Worm (Caenorhabditis elegans) whole organism, midembryonic: ENCODE data around the gene sec-24.1.

Experiments used
- T22C8.4 ChIP-seq: fragments of 200-800 bp; sonication (Bioruptor generic); IDR thresholded peaks from 2 replicates; pipeline ENCODE4 v1.3.6; 2022; ENCODE audit warnings: missing genetic modification characterization, missing compliant biosample characterization
- cog-1 ChIP-seq: sonication (generic microtip); optimal IDR thresholded peaks from 2 replicates; lab custom pipeline; 2016; ENCODE audit warnings: missing genetic modification characterization, missing compliant biosample characterization
- flt-1 ChIP-seq: fragments of 200-800 bp; sonication (Bioruptor generic); IDR thresholded peaks from 2 replicates; pipeline ENCODE4 v1.3.6; 2022; ENCODE audit warnings: missing genetic modification characterization, missing compliant biosample characterization
- klf-2 ChIP-seq: fragments of 200-800 bp; sonication (Bioruptor generic); conservative IDR thresholded peaks from 2 replicates; pipeline ENCODE4 v1.3.6; 2022; ENCODE audit warnings: missing genetic modification reagents, missing genetic modification characterization, missing compliant biosample characterization
- med-1 ChIP-seq: sonication (generic microtip); optimal IDR thresholded peaks from 2 replicates; lab custom pipeline; 2017; ENCODE audit warnings: missing genetic modification characterization, mild to moderate bottlenecking, missing compliant biosample characterization, antibody characterized with exemption, missing genetic modification reagents; ENCODE audit not compliant: insufficient read depth
- ref-1 ChIP-seq: fragments of 200-800 bp; sonication (Bioruptor generic); conservative IDR thresholded peaks from 2 replicates; pipeline ENCODE4 v1.3.6; 2022; ENCODE audit warnings: missing genetic modification reagents, missing genetic modification characterization, missing compliant biosample characterization
- tab-1 ChIP-seq: fragments of 200-800 bp; sonication (Bioruptor generic); IDR thresholded peaks from 2 replicates; pipeline ENCODE4 v1.3.6; 2022; ENCODE audit warnings: missing genetic modification characterization, missing compliant biosample characterization
- ztf-23 ChIP-seq: fragments of 200-800 bp; sonication (Bioruptor generic); IDR thresholded peaks from 2 replicates; pipeline ENCODE4 v1.3.6; 2022; ENCODE audit warnings: missing genetic modification reagents, missing genetic modification characterization, missing compliant biosample characterization
- ztf-29 ChIP-seq: fragments of 200-800 bp; sonication (Bioruptor generic); IDR thresholded peaks from 2 replicates; pipeline ENCODE4 v1.3.6; 2022; ENCODE audit warnings: missing genetic modification reagents, missing genetic modification characterization, missing compliant biosample characterization

The sec-24.1 gene

ce11 chrIV:11571374-11571839 is 5.4 kb upstream of the sec-24.1 start:
- no peak for TF ChIP-seq ztf-23
- no peak for TF ChIP-seq ref-1 (GFP tag; lab: Robert Waterston, UW)
- TF ChIP-seq ztf-29 (GFP tag; lab: Robert Waterston, UW) = no peak
- TF ChIP-seq cog-1 (tag; lab: Kevin White, UChicago) = no peak
- no peak for TF ChIP-seq klf-2 (GFP tag; lab: Robert Waterston, UW)
- no peak for TF ChIP-seq flt-1 (GFP tag; lab: Robert Waterston, UW)
- no peak for TF ChIP-seq tab-1 (GFP tag; lab: Robert Waterston, UW)
- TF ChIP-seq T22C8.4 (GFP tag; lab: Robert Waterston, UW) = no peak
- TF ChIP-seq med-1 (GFP tag; lab: Kevin White, UChicago) = no peak

- no peak for TF ChIP-seq med-1 (GFP tag; lab: Kevin White, UChicago)
- TF ChIP-seq cog-1 (tag; lab: Kevin White, UChicago) = no peak
- TF ChIP-seq tab-1 (GFP tag; lab: Robert Waterston, UW) = no peak
- TF ChIP-seq T22C8.4 (GFP tag; lab: Robert Waterston, UW) = no peak
- no peak for TF ChIP-seq ref-1 (GFP tag; lab: Robert Waterston, UW)
- TF ChIP-seq ztf-23 = no peak
- TF ChIP-seq flt-1 (GFP tag; lab: Robert Waterston, UW) = no peak
- no peak for TF ChIP-seq ztf-29 (GFP tag; lab: Robert Waterston, UW)
Observed at ce11 chrIV:11570200-11570599, 4.2 kb upstream of the sec-24.1 start, which contains the start of gene srgp-1. TSS of gene srgp-1 (plus strand) at chrIV:11570500.

ce11 chrIV:11569795-11570194 is 3.8 kb upstream of the sec-24.1 start:
- TF ChIP-seq flt-1 (GFP tag; lab: Robert Waterston, UW) (no peak), med-1 (GFP tag; lab: Kevin White, UChicago) (no peak), T22C8.4 (GFP tag; lab: Robert Waterston, UW) (no peak), tab-1 (GFP tag; lab: Robert Waterston, UW) (no peak), cog-1 (tag; lab: Kevin White, UChicago) (no peak)

- no peak for TF ChIP-seq med-1 (GFP tag; lab: Kevin White, UChicago)
- no peak for TF ChIP-seq cog-1 (tag; lab: Kevin White, UChicago)
- TF ChIP-seq T22C8.4 (GFP tag; lab: Robert Waterston, UW) = no peak
- TF ChIP-seq ztf-29 (GFP tag; lab: Robert Waterston, UW) = no peak
- no peak for TF ChIP-seq ztf-23
Observed at ce11 chrIV:11568249-11568940, 2.4 kb upstream of the sec-24.1 start.

- no peak for TF ChIP-seq T22C8.4 (GFP tag; lab: Robert Waterston, UW)
- no peak for TF ChIP-seq flt-1 (GFP tag; lab: Robert Waterston, UW)
Observed at ce11 chrIV:11565022-11565421, 972 bp downstream of the sec-24.1 start.

- TF ChIP-seq ref-1 (GFP tag; lab: Robert Waterston, UW) = no peak
Observed at ce11 chrIV:11563090-11563489, 2.9 kb downstream of the sec-24.1 start.

ce11 chrIV:11561677-11562076 is 4.3 kb downstream of the sec-24.1 start, which contains the start of gene F12F6.7:
TSS of gene F12F6.7 (minus strand) at chrIV:11561833.
- no peak for TF ChIP-seq T22C8.4 (GFP tag; lab: Robert Waterston, UW)
- TF ChIP-seq ztf-29 (GFP tag; lab: Robert Waterston, UW) = no peak
- no peak for TF ChIP-seq cog-1 (tag; lab: Kevin White, UChicago)
- TF ChIP-seq flt-1 (GFP tag; lab: Robert Waterston, UW) = no peak
- no peak for TF ChIP-seq ztf-23
- TF ChIP-seq klf-2 (GFP tag; lab: Robert Waterston, UW) = no peak
- TF ChIP-seq ref-1 (GFP tag; lab: Robert Waterston, UW) = no peak
- no peak for TF ChIP-seq med-1 (GFP tag; lab: Kevin White, UChicago)
- TF ChIP-seq tab-1 (GFP tag; lab: Robert Waterston, UW) = no peak

ce11 chrIV:11551813-11552212 is 14.2 kb downstream of the sec-24.1 start, which contains the start of gene col-128:
TSS of gene col-128 (minus strand) at chrIV:11551960.
- TF ChIP-seq ztf-23 = no peak
- no peak for TF ChIP-seq klf-2 (GFP tag; lab: Robert Waterston, UW)
- TF ChIP-seq T22C8.4 (GFP tag; lab: Robert Waterston, UW) = no peak
- no peak for TF ChIP-seq flt-1 (GFP tag; lab: Robert Waterston, UW)
- TF ChIP-seq tab-1 (GFP tag; lab: Robert Waterston, UW) = no peak
- TF ChIP-seq med-1 (GFP tag; lab: Kevin White, UChicago) = no peak
- no peak for TF ChIP-seq ref-1 (GFP tag; lab: Robert Waterston, UW)
- no peak for TF ChIP-seq cog-1 (tag; lab: Kevin White, UChicago)

- TF ChIP-seq ztf-23 (peak; percentile 92), cog-1 (tag; lab: Kevin White, UChicago) (peak; percentile 88), med-1 (GFP tag; lab: Kevin White, UChicago) (peak; percentile 70), ztf-29 (GFP tag; lab: Robert Waterston, UW) (peak; percentile 81), klf-2 (GFP tag; lab: Robert Waterston, UW) (0 out of 2 replicates have a peak, but pooled peaks have one; percentile 47), T22C8.4 (GFP tag; lab: Robert Waterston, UW) (peak; percentile 81), flt-1 (GFP tag; lab: Robert Waterston, UW) (peak; percentile 95), tab-1 (GFP tag; lab: Robert Waterston, UW) (peak; percentile 95), ref-1 (GFP tag; lab: Robert Waterston, UW) (peak; percentile 81)
Observed at ce11 chrIV:11549694-11550093, 16.3 kb downstream of the sec-24.1 start.
